Fruit fly (Drosophila melanogaster): ENCODE data around the gene tio.

tio gene

dm6 chr2L:22059852-22060251 is 40.8 kb downstream of the tio start:
- TF ChIP-seq Gug (GFP tag; IDR thresholded peaks at IDR 0.05) (no peak), CG4318 (GFP tag; optimal IDR thresholded peaks at IDR 0.05) (no peak), svp (GFP tag) (no peak), vri (GFP tag; optimal IDR thresholded peaks at IDR 0.05) (no peak), fkh (GFP tag; optimal IDR thresholded peaks at IDR 0.05) (no peak)

dm6 chr2L:22065243-22065642 is 46.2 kb downstream of the tio start, which contains the start of gene CG42597:
CG42597 (minus strand) TSS chr2L:22065343.
- no peak for TF ChIP-seq svp (GFP tag)
- TF ChIP-seq achi (GFP tag; optimal IDR thresholded peaks at IDR 0.05), result no peak
- no peak for TF ChIP-seq Ets21C (GFP tag; optimal IDR thresholded peaks at IDR 0.05)
- TF ChIP-seq Lpt (GFP tag; optimal IDR thresholded peaks at IDR 0.05), result no peak
- no peak for TF ChIP-seq Sox15 (GFP tag; optimal IDR thresholded peaks at IDR 0.05)
- no peak for TF ChIP-seq CG6854 (GFP tag; optimal IDR thresholded peaks at IDR 0.05)
- TF ChIP-seq CG34406 (GFP tag; optimal IDR thresholded peaks at IDR 0.05), result no peak
- TF ChIP-seq CG11294 (GFP tag; IDR thresholded peaks at IDR 0.05), result no peak
- TF ChIP-seq Smox (GFP tag; optimal IDR thresholded peaks at IDR 0.05), result no peak
- TF ChIP-seq Gug (GFP tag; IDR thresholded peaks at IDR 0.05), result no peak
- no peak for TF ChIP-seq Met (GFP tag; optimal IDR thresholded peaks at IDR 0.05)
- TF ChIP-seq Ets96B (tag; optimal IDR thresholded peaks at IDR 0.05), result no peak
- TF ChIP-seq OdsH (GFP tag; optimal IDR thresholded peaks at IDR 0.05), result no peak
- no peak for TF ChIP-seq fd85E (GFP tag; optimal IDR thresholded peaks at IDR 0.05)
- TF ChIP-seq CG16779 (tag; optimal IDR thresholded peaks at IDR 0.05), result no peak
- no peak for TF ChIP-seq CG1621 (tag; optimal IDR thresholded peaks at IDR 0.05)
- no peak for TF ChIP-seq Eip75B (GFP tag; optimal IDR thresholded peaks at IDR 0.05)
- TF ChIP-seq lz (GFP tag; optimal IDR thresholded peaks at IDR 0.05), result no peak

dm6 chr2L:22070844-22071243 is 51.8 kb downstream of the tio start, which contains the start of gene tplus3a:
tplus3a (plus strand) TSS chr2L:22071144.
- TF ChIP-seq dac (GFP tag; optimal IDR thresholded peaks at IDR 0.05) (no peak), cyc (GFP tag; optimal IDR thresholded peaks at IDR 0.05) (no peak), CG6276 (GFP tag; optimal IDR thresholded peaks at IDR 0.05) (no peak), ss (GFP tag; optimal IDR thresholded peaks at IDR 0.05) (no peak), CG3032 (tag; optimal IDR thresholded peaks at IDR 0.05) (no peak), Gug (GFP tag; IDR thresholded peaks at IDR 0.05) (no peak), acj6 (GFP tag; optimal IDR thresholded peaks at IDR 0.05) (no peak), CG31627 (GFP tag; optimal IDR thresholded peaks at IDR 0.05) (no peak), Sox14 (GFP tag; optimal IDR thresholded peaks at IDR 0.05) (no peak), lz (GFP tag; optimal IDR thresholded peaks at IDR 0.05) (no peak)
